Fruit fly (Drosophila melanogaster) whole organism, embryonic: ENCODE results near the gene RpS29.

ENCODE experiments used
- Abd-B ChIP-seq: fragments of 200-800 bp; sonication (Bioruptor generic); optimal IDR thresholded peaks from 2 replicates; lab custom pipeline; 2018; ENCODE audit warnings: missing biosample characterization, mild to moderate bottlenecking, missing genetic modification characterization, moderate library complexity
- B-H2 ChIP-seq: fragments of 200-800 bp; sonication (Bioruptor generic); optimal IDR thresholded peaks from 2 replicates; lab custom pipeline; 2018; ENCODE audit warnings: missing biosample characterization, mild to moderate bottlenecking, missing genetic modification characterization
- BEAF-32 ChIP-seq: fragments of 200-800 bp; sonication (Bioruptor generic); optimal IDR thresholded peaks from 3 replicates; lab custom pipeline; 2017; ENCODE audit warnings: missing biosample characterization, missing genetic modification characterization, mild to moderate bottlenecking, moderate library complexity, missing genetic modification reagents
- CG11456 ChIP-seq: fragments of 200-800 bp; sonication (Bioruptor generic); IDR thresholded peaks from 3 replicates; pipeline ENCODE4 v1.3.6; 2022; ENCODE audit warnings: missing biosample characterization, missing genetic modification characterization
- CG12155 ChIP-seq: fragments of 200-800 bp; sonication (Bioruptor generic); optimal IDR thresholded peaks from 3 replicates; lab custom pipeline; 2016; ENCODE audit warnings: missing biosample characterization, missing genetic modification characterization
- CG13894 ChIP-seq: fragments of 200-800 bp; sonication (Bioruptor generic); optimal IDR thresholded peaks from 3 replicates; lab custom pipeline; 2018; ENCODE audit warnings: missing biosample characterization, mild to moderate bottlenecking, missing genetic modification characterization, moderate library complexity
- CG14710 ChIP-seq: fragments of 200-800 bp; sonication (Bioruptor generic); optimal IDR thresholded peaks from 3 replicates; lab custom pipeline; 2019; ENCODE audit warnings: missing biosample characterization, mild to moderate bottlenecking, missing genetic modification characterization, moderate library complexity
- CG17612 ChIP-seq: fragments of 200-800 bp; sonication (Bioruptor generic); IDR thresholded peaks from 2 replicates; pipeline ENCODE4 v1.3.6; 2022; ENCODE audit warnings: missing biosample characterization, missing genetic modification characterization
- CG1792 ChIP-seq: fragments of 200-800 bp; sonication (Bioruptor generic); optimal IDR thresholded peaks from 2 replicates; lab custom pipeline; 2016; ENCODE audit warnings: missing biosample characterization, missing genetic modification characterization
- CG18011 ChIP-seq: fragments of 200-800 bp; sonication (Bioruptor generic); optimal IDR thresholded peaks from 2 replicates; lab custom pipeline; 2017; ENCODE audit warnings: missing biosample characterization, missing genetic modification characterization, mild to moderate bottlenecking, moderate library complexity, missing genotype
- CG2129 ChIP-seq: fragments of 200-800 bp; sonication (Bioruptor generic); IDR thresholded peaks from 2 replicates; pipeline ENCODE4 v1.3.6; 2022; ENCODE audit warnings: missing biosample characterization, missing genetic modification characterization; ENCODE audit not compliant: partially characterized antibody
- CG2889 ChIP-seq: fragments of 200-800 bp; sonication (Bioruptor generic); IDR thresholded peaks from 3 replicates; pipeline ENCODE4 v1.3.6; 2022; ENCODE audit warnings: missing biosample characterization, missing genetic modification characterization
- CG30431 ChIP-seq: fragments of 200-800 bp; sonication (Bioruptor generic); optimal IDR thresholded peaks from 2 replicates; lab custom pipeline; 2017; ENCODE audit warnings: missing biosample characterization, missing genetic modification characterization
- CG5953 ChIP-seq: fragments of 200-800 bp; sonication (Bioruptor generic); IDR thresholded peaks from 2 replicates; pipeline ENCODE4 v1.3.6; 2022; ENCODE audit warnings: missing biosample characterization, missing genetic modification characterization
- CG6175 ChIP-seq: fragments of 200-800 bp; sonication (Bioruptor generic); IDR thresholded peaks from 3 replicates; pipeline ENCODE4 v1.3.6; 2022; ENCODE audit warnings: missing biosample characterization, missing genetic modification characterization
- CG6791 ChIP-seq: fragments of 200-800 bp; sonication (Bioruptor generic); IDR thresholded peaks from 3 replicates; pipeline ENCODE4 v1.3.6; 2022; ENCODE audit warnings: missing biosample characterization, missing genetic modification characterization; ENCODE audit not compliant: partially characterized antibody
- CG8478 ChIP-seq: fragments of >200 bp; optimal IDR thresholded peaks from 2 replicates; lab custom pipeline; 2018
- CkIIα-i1 ChIP-seq: fragments of 200-800 bp; sonication (Bioruptor generic); IDR thresholded peaks from 2 replicates; pipeline ENCODE4 v1.3.6; 2022; ENCODE audit warnings: missing biosample characterization, missing genetic modification characterization
- D ChIP-seq, 2 experiments: fragments of 200-800 bp in 1 of 2; fragments of >200 bp in 1 of 2; sonication (Bioruptor generic) in 1 of 2; optimal IDR thresholded peaks; 2 replicates in 1 of 2; 3 replicates in 1 of 2; lab custom pipeline; 2017; ENCODE audit warnings: mild to moderate bottlenecking in 1 of 2, missing biosample characterization in 1 of 2, missing genetic modification characterization in 1 of 2, missing genetic modification reagents in 1 of 2
- Deaf1 ChIP-seq: fragments of 200-800 bp; optimal IDR thresholded peaks from 3 replicates; lab custom pipeline; 2019; ENCODE audit warnings: missing biosample characterization, mild to moderate bottlenecking, missing genetic modification characterization, moderate library complexity
- Dek ChIP-seq: fragments of 200-800 bp; sonication (Bioruptor generic); optimal IDR thresholded peaks from 3 replicates; lab custom pipeline; 2019; ENCODE audit warnings: missing biosample characterization, mild to moderate bottlenecking, missing genetic modification characterization, moderate library complexity
- Dref ChIP-seq: fragments of 200-800 bp; sonication (Bioruptor generic); IDR thresholded peaks from 2 replicates; pipeline ENCODE4 v1.3.6; 2022; ENCODE audit warnings: missing biosample characterization, missing genetic modification characterization
- ERR ChIP-seq: fragments of 200-800 bp; sonication (Bioruptor generic); optimal IDR thresholded peaks from 2 replicates; lab custom pipeline; 2016; ENCODE audit warnings: missing biosample characterization, missing genetic modification characterization
- HLH4C ChIP-seq: fragments of 200-800 bp; sonication (Bioruptor generic); IDR thresholded peaks from 3 replicates; pipeline ENCODE4 v1.3.6; 2022; ENCODE audit warnings: missing biosample characterization, missing genetic modification characterization; ENCODE audit not compliant: partially characterized antibody
- HLHmδ ChIP-seq: fragments of 200-800 bp; sonication (Bioruptor generic); optimal IDR thresholded peaks from 2 replicates; lab custom pipeline; 2018; ENCODE audit warnings: missing biosample characterization, mild to moderate bottlenecking, missing genetic modification characterization, moderate library complexity
- Med ChIP-seq: fragments of 200-800 bp; sonication (Bioruptor generic); peaks from one replicate; lab custom pipeline; 2016; ENCODE audit warnings: missing biosample characterization, missing genetic modification characterization, mild to moderate bottlenecking, inconsistent platforms, moderate library complexity
- ab ChIP-seq: fragments of 200-800 bp; sonication (Bioruptor generic); optimal IDR thresholded peaks from 2 replicates; lab custom pipeline; 2016; ENCODE audit warnings: missing biosample characterization, missing genetic modification characterization
- ac ChIP-seq: fragments of 200-800 bp; sonication (Bioruptor generic); optimal IDR thresholded peaks from 3 replicates; lab custom pipeline; 2017; ENCODE audit warnings: missing biosample characterization, mild to moderate bottlenecking, missing genetic modification characterization
- aop ChIP-seq: fragments of 200-800 bp; sonication (Bioruptor generic); IDR thresholded peaks from 2 replicates; pipeline ENCODE4 v1.3.6; 2022; ENCODE audit warnings: missing biosample characterization, missing genetic modification characterization
- ase ChIP-seq: fragments of 200-800 bp; sonication (Bioruptor generic); IDR thresholded peaks from 3 replicates; pipeline ENCODE4 v1.3.6; 2022; ENCODE audit warnings: missing biosample characterization, missing genetic modification characterization
- ato ChIP-seq: fragments of 200-800 bp; sonication (Bioruptor generic); IDR thresholded peaks from 2 replicates; pipeline ENCODE4 v1.3.6; 2022; ENCODE audit warnings: missing biosample characterization, missing genetic modification characterization; ENCODE audit not compliant: partially characterized antibody
- bbx ChIP-seq: fragments of 200-800 bp; sonication (Bioruptor generic); IDR thresholded peaks from 2 replicates; pipeline ENCODE4 v1.3.6; 2022; ENCODE audit warnings: missing biosample characterization, missing genetic modification characterization; ENCODE audit not compliant: partially characterized antibody
- chif ChIP-seq, 2 experiments: fragments of 200-800 bp; sonication (Bioruptor generic); optimal IDR thresholded peaks; 3 replicates each; lab custom pipeline; 2016; ENCODE audit warnings: missing biosample characterization in 2 of 2, missing genetic modification characterization in 2 of 2
- chinmo ChIP-seq: fragments of 200-800 bp; sonication (Bioruptor generic); IDR thresholded peaks from 4 replicates; pipeline ENCODE4 v1.3.6; 2022; ENCODE audit warnings: missing biosample characterization, missing genetic modification characterization; ENCODE audit not compliant: partially characterized antibody
- crc ChIP-seq: fragments of 200-800 bp; sonication (Bioruptor generic); optimal IDR thresholded peaks from 2 replicates; lab custom pipeline; 2016; ENCODE audit warnings: missing biosample characterization, missing genetic modification characterization
- cwo ChIP-seq: fragments of 200-800 bp; sonication (Bioruptor generic); optimal IDR thresholded peaks from 3 replicates; lab custom pipeline; 2017; ENCODE audit warnings: missing biosample characterization, missing genetic modification characterization, mild to moderate bottlenecking, moderate library complexity, missing genetic modification reagents
- disco-r ChIP-seq: fragments of 200-800 bp; sonication (Bioruptor generic); optimal IDR thresholded peaks from 2 replicates; lab custom pipeline; 2016; ENCODE audit warnings: missing biosample characterization, missing genetic modification characterization
- h ChIP-seq: fragments of >200 bp; optimal IDR thresholded peaks from 2 replicates; lab custom pipeline; 2017
- knrl ChIP-seq: fragments of 200-800 bp; sonication (Bioruptor generic); IDR thresholded peaks from 3 replicates; pipeline ENCODE4 v1.3.6; 2022; ENCODE audit warnings: missing biosample characterization, missing genetic modification characterization; ENCODE audit not compliant: partially characterized antibody
- nerfin-1 ChIP-seq: fragments of 200-800 bp; sonication (Bioruptor generic); optimal IDR thresholded peaks from 3 replicates; lab custom pipeline; 2019; ENCODE audit warnings: missing biosample characterization, mild to moderate bottlenecking, missing genetic modification characterization, moderate library complexity
- pb ChIP-seq: fragments of 200-800 bp; sonication (Bioruptor generic); optimal IDR thresholded peaks from 3 replicates; lab custom pipeline; 2016; ENCODE audit warnings: missing biosample characterization, missing genetic modification characterization
- seq ChIP-seq: fragments of 200-800 bp; sonication (Bioruptor generic); IDR thresholded peaks from 2 replicates; pipeline ENCODE4 v1.3.6; 2022; ENCODE audit warnings: missing biosample characterization, missing genetic modification characterization
- sima ChIP-seq: fragments of 200-800 bp; sonication (Bioruptor generic); optimal IDR thresholded peaks from 2 replicates; lab custom pipeline; 2016; ENCODE audit warnings: missing biosample characterization, missing genetic modification characterization
- slp2 ChIP-seq: fragments of 200-800 bp; sonication (Bioruptor generic); optimal IDR thresholded peaks from 2 replicates; lab custom pipeline; 2016; ENCODE audit warnings: missing biosample characterization, missing genetic modification characterization
- sob ChIP-seq: fragments of 200-800 bp; sonication (Bioruptor generic); IDR thresholded peaks from 2 replicates; pipeline ENCODE4 v1.3.6; 2022; ENCODE audit warnings: missing biosample characterization, missing genetic modification characterization
- tap ChIP-seq: fragments of 200-800 bp; optimal IDR thresholded peaks from 3 replicates; lab custom pipeline; 2019; ENCODE audit warnings: missing biosample characterization, mild to moderate bottlenecking, missing genetic modification characterization, moderate library complexity
- tna ChIP-seq: fragments of 200-800 bp; sonication (Bioruptor generic); IDR thresholded peaks from 2 replicates; pipeline ENCODE4 v1.3.6; 2022; ENCODE audit warnings: missing biosample characterization, missing genetic modification characterization; ENCODE audit not compliant: partially characterized antibody
- unc-4 ChIP-seq: fragments of 200-800 bp; sonication (Bioruptor generic); IDR thresholded peaks from 2 replicates; pipeline ENCODE4 v1.3.6; 2022; ENCODE audit warnings: missing biosample characterization, missing genetic modification characterization; ENCODE audit not compliant: partially characterized antibody

RpS29 gene

dm6 chr3R:9784341-9785062 lies 6.7 kb downstream of the RpS29 start, which contains the start of the genes MtnA and CG8500 (continued):
- no peak for TF ChIP-seq D (optimal IDR thresholded peaks at IDR 0.05; lab: Kevin White, UChicago)
- TF ChIP-seq D (GFP tag; optimal IDR thresholded peaks at IDR 0.05; lab: Kevin White, UChicago), result no peak
- no peak for TF ChIP-seq tap (tag; lab: Kevin White, UChicago)
- no peak for TF ChIP-seq ase (GFP tag; lab: Robert Waterston, UW)
- TF ChIP-seq aop (GFP tag; lab: Robert Waterston, UW), result no peak
- TF ChIP-seq CG17612, result no peak
- TF ChIP-seq pb (GFP tag; lab: Kevin White, UChicago), result no peak
- peak; percentile 19; the same call in 1 of the 3 replicates for TF ChIP-seq knrl
- TF ChIP-seq slp2, result no peak
- no peak for TF ChIP-seq ab (GFP tag; lab: Kevin White, UChicago)
- TF ChIP-seq CG6791 (GFP tag; lab: Robert Waterston, UW), result no peak
- peak; percentile 26 for TF ChIP-seq CG13894 (tag; lab: Kevin White, UChicago)
- no peak for TF ChIP-seq chif (GFP tag; optimal IDR thresholded peaks at IDR 0.05; lab: Kevin White, UChicago)
- no peak for TF ChIP-seq CG14710
- TF ChIP-seq seq, result peak; percentile 31; the same call in 1 of the 2 replicates
- no peak for TF ChIP-seq crc (GFP tag; lab: Kevin White, UChicago)
- TF ChIP-seq ato, result no peak
- no peak for TF ChIP-seq disco-r (GFP tag; lab: Kevin White, UChicago)
- TF ChIP-seq nerfin-1 (tag; lab: Kevin White, UChicago), result no peak
- 0 out of 2 replicates have a peak, but pooled peaks have one; percentile 28 for TF ChIP-seq unc-4 (GFP tag; lab: Robert Waterston, UW)
- no peak for TF ChIP-seq CG18011 (GFP tag; lab: Kevin White, UChicago)
- TF ChIP-seq bbx (GFP tag; lab: Robert Waterston, UW), result no peak
- peak; percentile 15 for TF ChIP-seq B-H2 (GFP tag; lab: Kevin White, UChicago)
- no peak for TF ChIP-seq h (lab: Kevin White, UChicago)
- TF ChIP-seq Med (GFP tag; lab: Kevin White, UChicago), result peak; percentile 81
- no peak for TF ChIP-seq CG11456 (GFP tag; lab: Robert Waterston, UW)
- no peak for TF ChIP-seq Abd-B
- no peak for TF ChIP-seq CG5953 (GFP tag; lab: Robert Waterston, UW)
- no peak for TF ChIP-seq sima (GFP tag; lab: Kevin White, UChicago)
- no peak for TF ChIP-seq CG8478 (lab: Kevin White, UChicago)
- TF ChIP-seq CG12155 (GFP tag; lab: Kevin White, UChicago), result peak; percentile 20
- TF ChIP-seq Dek, result peak; percentile 53
- no peak for TF ChIP-seq HLHmδ (GFP tag; lab: Kevin White, UChicago)

DNA sequence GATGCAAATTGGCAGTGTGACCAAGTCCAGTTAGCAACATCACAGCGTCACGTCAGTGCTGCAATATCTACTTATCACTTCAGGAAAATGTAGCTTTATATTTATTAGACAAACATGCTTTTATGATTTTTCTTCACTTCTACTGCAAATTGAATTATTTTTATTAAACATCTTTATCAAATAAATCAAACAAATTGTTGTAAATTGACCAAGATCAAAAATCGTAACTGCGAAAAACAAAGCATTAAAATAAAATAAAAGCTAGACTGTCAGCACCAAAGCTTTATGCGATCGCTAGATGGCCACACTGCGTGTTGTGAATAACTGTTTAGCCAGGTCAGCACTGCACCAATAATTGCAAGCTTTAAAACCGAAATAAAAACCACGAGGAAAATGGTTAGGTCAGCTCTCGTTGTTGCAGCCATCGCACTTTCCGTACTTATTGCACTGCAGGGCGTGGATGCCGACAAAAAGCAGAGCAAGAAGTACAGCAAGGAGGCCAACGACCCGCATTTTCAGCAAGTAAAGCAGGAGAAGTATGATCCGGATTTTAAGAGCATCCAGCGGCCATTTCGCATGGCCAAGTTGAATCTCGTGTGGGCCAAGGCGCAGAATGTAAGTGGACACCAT lies 13.4 kb downstream of the RpS29 start, which contains the start of the genes CG12945 and CG8507:
CG12945 (minus strand) TSS at position 45 of the 630 bp plus-strand sequence.
CG8507 (plus strand) TSS at position 307 of the 630 bp plus-strand sequence.
- TF ChIP-seq Dref (no peak), B-H2 (GFP tag; lab: Kevin White, UChicago) (no peak), Dek (peak; percentile 50), CG5953 (GFP tag; lab: Robert Waterston, UW) (no peak), ac (GFP tag; lab: Kevin White, UChicago) (no peak), CG6175 (no peak), sob (peak; percentile 8; the same call in 1 of the 2 replicates), CG1792 (GFP tag; lab: Kevin White, UChicago) (no peak), CG30431 (GFP tag; lab: Kevin White, UChicago) (no peak), CG2889 (GFP tag; lab: Robert Waterston, UW) (no peak), CkIIα-i1 (no peak), HLH4C (GFP tag; lab: Robert Waterston, UW) (no peak), BEAF-32 (GFP tag; lab: Kevin White, UChicago) (peak; percentile 52), cwo (no peak), Deaf1 (tag; lab: Kevin White, UChicago) (no peak), CG2129 (GFP tag; lab: Robert Waterston, UW) (no peak), ERR (GFP tag; lab: Kevin White, UChicago) (no peak), chinmo (GFP tag; lab: Robert Waterston, UW) (no peak), tna (GFP tag; lab: Robert Waterston, UW) (no peak)
